Fruit fly (Drosophila melanogaster) Kc167 (cell line): ENCODE results near the gene CG42729.

Experiments used
- Myc ChIP-seq: fragments of >200 bp; optimal IDR thresholded peaks from 2 replicates; lab custom pipeline; 2017; ENCODE audit warnings: missing external identifiers
- Sin3A ChIP-seq: fragments of >200 bp; optimal IDR thresholded peaks from 2 replicates; lab custom pipeline; 2018; ENCODE audit warnings: missing external identifiers
- h ChIP-seq: fragments of >200 bp; optimal IDR thresholded peaks from 3 replicates; lab custom pipeline; 2018; ENCODE audit warnings: missing external identifiers
- insv ChIP-seq: fragments of >200 bp; optimal IDR thresholded peaks from 3 replicates; lab custom pipeline; 2018; ENCODE audit warnings: missing external identifiers
- psq ChIP-seq: fragments of >200 bp; optimal IDR thresholded peaks from 2 replicates; lab custom pipeline; 2017; ENCODE audit warnings: missing external identifiers
- ttk ChIP-seq: sonication (Bioruptor generic); optimal IDR thresholded peaks from 2 replicates; lab custom pipeline; 2017; ENCODE audit warnings: missing external identifiers

Gene CG42729

DNA sequence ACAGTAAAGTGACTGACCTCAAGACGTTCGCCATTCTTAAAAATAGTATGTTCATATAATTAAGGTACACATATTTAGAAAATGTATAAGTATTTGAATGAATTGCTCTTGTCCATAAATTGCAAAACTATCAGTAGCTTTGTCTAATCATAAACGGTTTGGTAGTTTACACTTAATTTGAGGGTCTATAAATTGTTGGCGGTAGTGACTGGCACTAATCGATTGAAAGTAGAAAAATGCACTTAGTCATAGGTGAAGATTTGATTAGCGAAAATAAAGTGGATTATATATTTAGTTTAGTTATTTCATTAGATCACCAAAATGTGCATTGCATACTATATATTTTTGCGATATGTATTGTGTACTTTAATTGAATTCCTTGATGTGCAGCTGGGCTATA, 13.6 kb downstream of the CG42729 start:
- TF ChIP-seq Myc (lab: Kevin White, UChicago): no peak
- TF ChIP-seq psq (lab: Kevin White, UChicago): no peak
- no peak for TF ChIP-seq Sin3A (lab: Kevin White, UChicago)
- no peak for TF ChIP-seq ttk (lab: Kevin White, UChicago)
- no peak for TF ChIP-seq h
- TF ChIP-seq insv (lab: Kevin White, UChicago): no peak

DNA sequence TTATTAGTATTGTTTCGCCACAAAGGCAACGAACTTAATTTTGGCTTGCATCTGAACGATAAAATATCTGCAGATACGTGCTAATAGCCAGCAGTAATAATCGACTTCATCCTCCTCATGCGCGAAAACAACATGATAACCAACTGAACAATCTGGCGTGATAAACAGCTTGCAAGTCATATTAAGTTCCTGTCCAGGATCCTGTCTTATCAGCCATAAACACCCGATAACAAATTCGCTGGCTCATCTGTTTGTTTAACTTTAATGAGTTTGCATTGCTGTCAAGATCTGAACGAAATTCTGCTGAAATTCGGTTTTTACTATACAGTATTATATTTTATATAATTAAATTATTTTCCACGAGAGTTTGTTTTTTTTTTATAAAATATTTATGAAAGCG, 14.1 kb downstream of the CG42729 start:
- TF ChIP-seq h: no peak
- TF ChIP-seq Myc (lab: Kevin White, UChicago): no peak
- no peak for TF ChIP-seq Sin3A (lab: Kevin White, UChicago)
- TF ChIP-seq psq (lab: Kevin White, UChicago): no peak
- TF ChIP-seq insv (lab: Kevin White, UChicago): no peak
- TF ChIP-seq ttk (lab: Kevin White, UChicago): no peak

DNA sequence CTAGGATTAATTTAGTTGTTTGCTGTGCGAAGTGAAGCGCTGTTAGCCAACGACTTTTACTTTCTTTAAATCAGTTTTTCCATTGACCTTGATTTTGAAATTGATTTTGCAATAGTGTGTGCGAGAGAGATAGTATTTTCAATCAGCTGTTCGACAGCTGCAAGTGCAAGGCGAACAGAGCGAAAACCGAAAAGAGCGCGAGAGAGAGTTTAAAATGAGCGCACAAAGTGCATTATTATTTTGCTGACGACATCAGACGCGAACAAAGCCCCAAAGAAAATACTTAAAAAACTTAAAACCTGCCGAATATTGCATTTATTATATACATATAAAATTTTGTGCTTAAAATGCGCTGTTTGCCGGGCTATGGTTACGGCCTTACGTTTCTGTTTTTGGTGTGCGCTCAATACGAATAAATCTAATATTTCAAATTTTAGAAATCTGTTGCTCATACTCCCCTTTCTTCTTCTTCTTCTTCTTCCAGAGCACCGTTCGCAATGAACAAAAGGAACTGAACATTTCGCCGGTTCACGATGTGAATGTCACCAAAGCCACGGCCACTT, 15.5 kb downstream of the CG42729 start:
- TF ChIP-seq Sin3A (lab: Kevin White, UChicago) (no peak), ttk (lab: Kevin White, UChicago) (no peak), insv (lab: Kevin White, UChicago) (no peak), psq (lab: Kevin White, UChicago) (no peak), h (no peak), Myc (lab: Kevin White, UChicago) (no peak)

DNA sequence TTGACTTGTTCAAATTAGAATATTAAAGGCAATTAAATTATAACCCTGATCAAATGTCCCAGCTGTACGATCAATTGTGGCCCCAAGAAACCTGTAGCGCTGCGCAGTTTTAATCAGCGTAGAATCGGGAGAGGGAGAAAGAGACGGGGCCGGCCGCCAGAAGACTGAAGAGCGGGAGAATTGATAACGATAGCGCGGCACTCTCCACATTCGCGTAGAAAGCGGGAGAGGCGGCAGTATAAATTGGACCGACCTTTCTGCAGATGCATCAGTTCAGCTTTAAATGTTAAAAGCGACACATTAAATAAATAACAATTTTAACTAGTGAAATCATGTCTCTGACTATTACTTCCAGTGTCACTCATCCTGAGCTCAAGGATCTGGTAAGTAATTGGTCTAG, 16.5 kb downstream of the CG42729 start, which contains the start of gene MsrA:
Gene MsrA, plus strand, starts transcription at position 266 of the 400 bp plus-strand sequence.
- TF ChIP-seq ttk (lab: Kevin White, UChicago) (no peak), insv (lab: Kevin White, UChicago) (no peak), h (no peak), Sin3A (lab: Kevin White, UChicago) (no peak), psq (lab: Kevin White, UChicago) (no peak), Myc (lab: Kevin White, UChicago) (no peak)

DNA sequence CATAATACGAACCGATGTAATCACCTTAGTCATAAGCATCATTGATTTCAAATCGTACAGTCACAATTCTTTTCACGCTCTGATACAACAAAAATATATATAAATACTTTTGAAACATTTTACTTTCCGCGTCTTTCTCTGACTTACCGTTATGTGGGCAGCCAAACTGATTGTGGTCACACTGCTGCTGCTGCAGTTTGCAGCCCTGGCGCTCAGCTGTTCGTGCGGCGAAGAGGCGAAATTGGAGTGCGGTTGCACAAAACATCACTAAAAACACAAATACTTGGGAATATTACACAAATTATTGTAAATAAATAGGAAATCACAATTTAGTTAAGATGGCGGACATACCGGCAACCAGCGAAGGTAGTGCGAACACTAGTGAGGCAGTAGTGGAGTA, 17.9 kb downstream of the CG42729 start, which contains the start of the genes gdl and gdl-ORF39:
Gene gdl, plus strand, starts transcription at position 48 of the 400 bp plus-strand sequence.
Gene gdl-ORF39, plus strand, starts transcription at position 48 of the 400 bp plus-strand sequence.
- TF ChIP-seq insv (lab: Kevin White, UChicago) (no peak), h (no peak), Myc (lab: Kevin White, UChicago) (no peak), Sin3A (lab: Kevin White, UChicago) (no peak), psq (lab: Kevin White, UChicago) (no peak), ttk (lab: Kevin White, UChicago) (no peak)

DNA sequence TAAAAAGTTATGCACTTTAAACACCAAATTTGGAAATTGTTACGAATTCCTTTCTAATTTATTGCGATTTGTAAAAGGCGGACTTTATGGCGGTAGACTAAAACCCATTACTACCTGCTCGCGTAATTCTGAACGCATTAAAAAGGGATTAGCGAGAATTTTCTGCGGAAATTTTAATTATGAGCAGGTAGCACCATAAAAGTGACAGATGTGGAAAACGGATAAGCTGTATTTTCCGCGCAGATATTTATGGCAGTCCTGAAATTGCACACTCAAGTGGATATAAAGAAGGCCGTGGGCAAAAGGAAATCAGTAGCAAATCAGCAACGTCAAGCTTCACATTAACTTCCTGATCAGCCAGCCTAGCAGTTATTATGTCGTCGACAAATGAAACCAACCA, 18.6 kb downstream of the CG42729 start, which contains the start of gene Z600:
Gene Z600, plus strand, starts transcription at position 312 of the 400 bp plus-strand sequence.
- no peak for TF ChIP-seq insv (lab: Kevin White, UChicago)
- no peak for TF ChIP-seq Myc (lab: Kevin White, UChicago)
- TF ChIP-seq Sin3A (lab: Kevin White, UChicago): no peak
- TF ChIP-seq ttk (lab: Kevin White, UChicago): no peak
- TF ChIP-seq psq (lab: Kevin White, UChicago): no peak
- TF ChIP-seq h: no peak

DNA sequence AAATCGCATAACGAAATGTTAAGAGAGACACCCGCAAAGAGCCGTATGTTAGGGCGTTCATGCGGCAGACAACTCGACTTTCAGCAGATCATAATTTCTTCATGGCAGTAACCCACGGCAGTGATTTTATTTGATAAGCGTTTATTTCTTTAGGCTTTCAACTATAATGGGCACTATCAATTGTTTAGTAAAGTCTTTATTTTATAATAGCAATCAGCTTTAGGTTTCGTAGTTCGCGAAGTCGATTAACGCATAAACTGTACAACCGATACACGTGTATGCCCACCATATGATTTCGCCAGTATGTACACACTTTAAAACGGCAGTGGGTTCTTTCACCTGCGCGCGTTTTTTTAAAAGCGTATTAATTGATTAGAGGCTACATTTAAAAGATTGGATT, 19.1 kb downstream of the CG42729 start, which contains the start of gene CG7841:
Gene CG7841, minus strand, starts transcription at position 20 of the 400 bp plus-strand sequence.
- no peak for TF ChIP-seq h
- TF ChIP-seq Sin3A (lab: Kevin White, UChicago): no peak
- TF ChIP-seq ttk (lab: Kevin White, UChicago): no peak
- no peak for TF ChIP-seq Myc (lab: Kevin White, UChicago)
- TF ChIP-seq psq (lab: Kevin White, UChicago): no peak
- no peak for TF ChIP-seq insv (lab: Kevin White, UChicago)

DNA sequence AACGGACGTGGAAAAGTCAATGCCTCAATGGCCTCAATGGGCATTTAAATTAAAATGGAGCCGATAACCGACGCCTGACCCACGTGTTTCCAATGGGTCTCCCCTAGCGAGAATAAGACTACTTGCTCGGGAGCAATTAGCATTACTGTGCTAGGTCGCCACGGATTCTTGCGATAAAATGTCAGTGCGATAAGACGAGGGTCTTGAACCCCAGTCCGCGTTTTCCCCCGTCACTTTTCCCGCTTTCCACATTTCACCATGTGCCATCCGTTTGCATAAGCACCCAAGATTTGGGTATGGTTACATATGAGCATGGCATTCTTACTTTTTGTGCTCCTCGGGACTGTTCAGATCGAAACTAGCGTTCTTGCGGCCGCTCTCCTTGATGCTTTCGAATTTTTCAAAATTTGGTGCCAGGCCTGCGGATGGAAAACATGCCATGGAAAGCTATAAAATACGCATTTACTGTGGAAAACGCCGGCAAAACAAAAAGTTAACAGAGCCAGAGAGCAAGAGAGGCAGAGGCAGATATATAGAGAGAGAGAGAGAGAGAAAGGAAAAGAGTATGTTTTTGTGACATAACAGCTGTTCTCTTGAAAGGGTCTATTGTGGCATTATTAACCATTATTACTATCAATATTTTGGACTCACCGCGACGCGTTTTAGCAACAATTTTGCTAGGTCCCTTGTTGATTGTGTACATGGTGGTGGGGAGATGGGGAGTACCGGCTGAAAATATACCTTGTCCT, 20.0 kb downstream of the CG42729 start:
- TF ChIP-seq psq (lab: Kevin White, UChicago) (no peak), insv (lab: Kevin White, UChicago) (no peak), Myc (lab: Kevin White, UChicago) (no peak), ttk (lab: Kevin White, UChicago) (no peak), Sin3A (lab: Kevin White, UChicago) (no peak), h (no peak)

DNA sequence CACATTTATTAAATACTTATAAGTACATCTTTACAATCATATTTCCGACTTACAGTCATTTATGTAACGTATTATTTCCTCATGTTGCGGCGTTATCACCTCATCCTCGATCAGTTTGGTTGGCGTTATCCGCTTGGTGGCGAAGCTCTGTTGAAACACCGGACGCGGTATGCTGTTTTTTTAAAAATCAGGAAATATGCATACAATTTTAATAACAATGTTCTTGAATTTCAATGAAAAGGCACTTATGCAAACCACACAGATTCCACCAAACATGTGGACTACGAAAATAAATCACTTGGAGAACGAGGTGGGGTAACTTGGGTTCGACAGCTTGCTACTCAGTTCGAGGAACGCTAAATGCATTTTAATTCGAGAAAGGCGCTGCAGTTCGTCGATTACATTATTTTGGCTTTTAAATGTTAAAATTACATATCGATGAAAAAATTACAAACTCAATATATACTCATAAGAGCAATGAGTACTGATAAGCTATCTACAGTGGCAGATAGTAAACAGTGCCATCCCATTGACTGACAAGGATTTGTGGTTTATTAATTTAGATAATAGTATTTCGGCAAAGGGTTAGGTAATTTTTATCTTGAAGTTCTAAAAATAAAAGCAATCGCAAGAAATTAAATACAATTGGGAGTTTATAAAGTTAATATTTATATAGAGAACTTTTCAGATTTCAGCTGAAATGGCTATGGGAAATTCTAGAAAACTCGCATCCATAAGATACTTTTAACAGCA, 21.0 kb downstream of the CG42729 start:
- TF ChIP-seq h (no peak), Sin3A (lab: Kevin White, UChicago) (no peak), Myc (lab: Kevin White, UChicago) (no peak), psq (lab: Kevin White, UChicago) (no peak), insv (lab: Kevin White, UChicago) (no peak), ttk (lab: Kevin White, UChicago) (no peak)

DNA sequence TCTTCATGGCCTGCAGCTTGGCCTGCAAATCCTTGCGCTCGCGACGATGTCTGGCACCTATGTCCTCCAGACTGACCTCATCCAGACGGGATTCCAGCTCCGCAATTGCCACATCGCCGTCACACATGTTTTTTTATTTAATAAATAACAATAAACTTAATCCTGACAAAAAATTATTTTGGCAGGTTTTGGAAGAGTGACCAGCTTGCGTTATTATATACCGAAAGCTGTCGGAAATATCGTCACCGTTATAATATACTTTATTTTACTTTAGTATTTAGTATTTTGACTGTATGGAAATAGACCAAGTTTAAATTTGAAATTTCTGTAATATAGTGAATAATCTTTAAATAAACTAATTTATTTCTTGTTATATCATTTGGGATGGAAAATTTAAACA, 22.6 kb downstream of the CG42729 start, which contains the start of gene CG7857:
Gene CG7857, minus strand, starts transcription at position 208 of the 400 bp plus-strand sequence.
- TF ChIP-seq Sin3A (lab: Kevin White, UChicago) (no peak), psq (lab: Kevin White, UChicago) (no peak), Myc (lab: Kevin White, UChicago) (no peak), insv (lab: Kevin White, UChicago) (no peak), ttk (lab: Kevin White, UChicago) (no peak), h (no peak)

DNA sequence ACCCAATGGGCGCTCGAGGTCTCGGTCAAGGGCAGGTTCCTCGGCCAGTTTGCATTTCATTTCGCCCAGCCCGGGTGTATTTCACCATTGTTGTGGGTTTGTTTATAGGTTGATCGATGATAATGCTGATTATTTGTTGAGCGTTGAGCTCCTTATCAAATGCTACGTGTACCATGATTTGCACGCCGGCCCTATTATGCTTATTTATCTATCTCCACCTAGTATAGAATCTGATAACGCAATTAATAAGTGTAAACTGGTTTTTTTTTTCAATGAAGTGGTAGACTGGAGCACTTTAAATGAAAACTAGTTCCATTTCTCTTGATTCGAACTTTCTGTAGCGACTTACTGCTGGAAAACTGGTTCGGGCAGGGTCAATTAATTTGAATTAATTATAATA, 25.1 kb downstream of the CG42729 start:
- TF ChIP-seq insv (lab: Kevin White, UChicago) (no peak), h (no peak), psq (lab: Kevin White, UChicago) (no peak), Myc (lab: Kevin White, UChicago) (no peak), Sin3A (lab: Kevin White, UChicago) (no peak), ttk (lab: Kevin White, UChicago) (no peak)
